Worm (Caenorhabditis elegans) whole organism, young adult: ENCODE measurements around the gene flp-15.
A peak's percentile ranks its signal among the peaks of the same experiment; 100 is the strongest.

Experiments used
- B0261.1 ChIP-seq: sonication (generic microtip); optimal IDR thresholded peaks from 2 replicates; lab custom pipeline; 2016; ENCODE audit warnings: mild to moderate bottlenecking, missing genetic modification characterization, moderate library complexity, missing compliant biosample characterization
- C17E4.6 ChIP-seq: fragments of 200-800 bp; sonication (Bioruptor generic); IDR thresholded peaks from 2 replicates; pipeline ENCODE4 v1.3.6; 2022; ENCODE audit warnings: missing genetic modification reagents, missing genetic modification characterization, missing compliant biosample characterization
- F10E7.11 ChIP-seq: sonication (generic microtip); optimal IDR thresholded peaks from 2 replicates; lab custom pipeline; 2017; ENCODE audit warnings: mild to moderate bottlenecking, missing genetic modification characterization, moderate library complexity, missing compliant biosample characterization
- F22D6.2 ChIP-seq: sonication (generic microtip); optimal IDR thresholded peaks from 2 replicates; lab custom pipeline; 2016; ENCODE audit warnings: mild to moderate bottlenecking, missing genetic modification characterization, missing compliant biosample characterization
- F23B12.7 ChIP-seq: sonication (generic microtip); optimal IDR thresholded peaks from 2 replicates; lab custom pipeline; 2017; ENCODE audit warnings: missing genetic modification characterization, mild to moderate bottlenecking, missing compliant biosample characterization, antibody characterized with exemption, moderate library complexity; ENCODE audit not compliant: insufficient read depth
- F39B2.1 ChIP-seq: fragments of 200-800 bp; sonication (Bioruptor generic); IDR thresholded peaks from 2 replicates; pipeline ENCODE4 v1.3.6; 2022; ENCODE audit warnings: missing genetic modification reagents, missing genetic modification characterization, missing compliant biosample characterization
- F52B5.7 ChIP-seq: sonication (generic microtip); optimal IDR thresholded peaks from 2 replicates; lab custom pipeline; 2016; ENCODE audit warnings: mild to moderate bottlenecking, missing genetic modification characterization, missing compliant biosample characterization
- F57C9.4 ChIP-seq: sonication (generic microtip); optimal IDR thresholded peaks from 2 replicates; lab custom pipeline; 2017; ENCODE audit warnings: mild to moderate bottlenecking, missing genetic modification characterization, missing compliant biosample characterization
- K11D2.4 ChIP-seq: fragments of 200-800 bp; sonication (Bioruptor generic); IDR thresholded peaks from 2 replicates; pipeline ENCODE4 v1.3.6; 2022; ENCODE audit warnings: missing genetic modification reagents, missing genetic modification characterization, missing compliant biosample characterization
- T07F8.4 ChIP-seq: sonication (generic microtip); optimal IDR thresholded peaks from 2 replicates; lab custom pipeline; 2016; ENCODE audit warnings: mild to moderate bottlenecking, missing genetic modification characterization, moderate library complexity, missing compliant biosample characterization
- T26A5.8 ChIP-seq: sonication (generic microtip); optimal IDR thresholded peaks from 2 replicates; lab custom pipeline; 2016; ENCODE audit warnings: missing genetic modification characterization, missing compliant biosample characterization
- Y56A3A.18 ChIP-seq: fragments of 200-800 bp; sonication (Bioruptor generic); IDR thresholded peaks from 2 replicates; pipeline ENCODE4 v1.3.6; 2022; ENCODE audit warnings: missing genetic modification reagents, missing genetic modification characterization, missing compliant biosample characterization
- Y67H2A.10 ChIP-seq: fragments of 200-800 bp; sonication (Bioruptor generic); conservative IDR thresholded peaks from 2 replicates; pipeline ENCODE4 v1.3.6; 2022; ENCODE audit warnings: missing genetic modification reagents, missing genetic modification characterization, missing compliant biosample characterization
- aptf-2 ChIP-seq: fragments of 200-800 bp; sonication (Bioruptor generic); conservative IDR thresholded peaks from 2 replicates; pipeline ENCODE4 v1.3.6; 2022; ENCODE audit warnings: missing genetic modification reagents, missing genetic modification characterization, missing compliant biosample characterization
- athp-1 ChIP-seq: sonication (generic microtip); optimal IDR thresholded peaks from 2 replicates; lab custom pipeline; 2017; ENCODE audit warnings: mild to moderate bottlenecking, missing genetic modification characterization, missing compliant biosample characterization
- attf-5 ChIP-seq: fragments of 200-800 bp; sonication (Bioruptor generic); optimal IDR thresholded peaks from 2 replicates; lab custom pipeline; 2018; ENCODE audit warnings: mild to moderate bottlenecking, missing genetic modification characterization, missing compliant biosample characterization
- bed-1 ChIP-seq: fragments of 200-800 bp; sonication (Bioruptor generic); IDR thresholded peaks from 2 replicates; pipeline ENCODE4 v1.3.6; 2022; ENCODE audit warnings: missing genetic modification reagents, missing genetic modification characterization, missing compliant biosample characterization
- ceh-27 ChIP-seq: fragments of 200-800 bp; sonication (Bioruptor generic); optimal IDR thresholded peaks from 2 replicates; lab custom pipeline; 2018; ENCODE audit warnings: mild to moderate bottlenecking, missing genetic modification characterization, moderate library complexity, missing compliant biosample characterization
- ceh-58 ChIP-seq: fragments of 200-800 bp; sonication (Bioruptor generic); IDR thresholded peaks from 2 replicates; pipeline ENCODE4 v1.3.6; 2022; ENCODE audit warnings: missing genetic modification characterization, missing compliant biosample characterization
- ceh-79 ChIP-seq: sonication (generic microtip); optimal IDR thresholded peaks from 2 replicates; lab custom pipeline; 2017; ENCODE audit warnings: mild to moderate bottlenecking, missing genetic modification characterization, missing compliant biosample characterization
- ceh-91 ChIP-seq: fragments of 200-800 bp; sonication (Bioruptor generic); IDR thresholded peaks from 2 replicates; pipeline ENCODE4 v1.3.6; 2022; ENCODE audit warnings: missing genetic modification reagents, missing genetic modification characterization, missing compliant biosample characterization
- die-1 ChIP-seq: sonication (generic microtip); optimal IDR thresholded peaks from 2 replicates; lab custom pipeline; 2016; ENCODE audit warnings: missing genotype, mild to moderate bottlenecking, missing genetic modification characterization, missing compliant biosample characterization
- dox-1 ChIP-seq: fragments of 200-800 bp; sonication (Bioruptor generic); IDR thresholded peaks from 2 replicates; pipeline ENCODE4 v1.3.6; 2022; ENCODE audit warnings: missing genetic modification reagents, missing genetic modification characterization, missing compliant biosample characterization
- fkh-3 ChIP-seq: sonication (generic microtip); optimal IDR thresholded peaks from 2 replicates; lab custom pipeline; 2016; ENCODE audit warnings: mild to moderate bottlenecking, missing genetic modification characterization, missing compliant biosample characterization
- gei-17 ChIP-seq: fragments of 200-800 bp; sonication (Bioruptor generic); optimal IDR thresholded peaks from 2 replicates; lab custom pipeline; 2018; ENCODE audit warnings: mild to moderate bottlenecking, missing genetic modification characterization, missing compliant biosample characterization
- hlh-12 ChIP-seq: sonication (generic microtip); optimal IDR thresholded peaks from 2 replicates; lab custom pipeline; 2016; ENCODE audit warnings: missing genetic modification characterization, missing compliant biosample characterization
- let-526 ChIP-seq: fragments of 200-800 bp; sonication (Bioruptor generic); IDR thresholded peaks from 2 replicates; pipeline ENCODE4 v1.3.6; 2022; ENCODE audit warnings: missing genetic modification reagents, missing genetic modification characterization, missing compliant biosample characterization
- lin-26 ChIP-seq: fragments of 200-800 bp; sonication (Bioruptor generic); IDR thresholded peaks from 2 replicates; pipeline ENCODE4 v1.3.6; 2022; ENCODE audit warnings: missing genetic modification reagents, missing genetic modification characterization, missing compliant biosample characterization
- lin-40 ChIP-seq: sonication (generic microtip); optimal IDR thresholded peaks from 2 replicates; lab custom pipeline; 2016; ENCODE audit warnings: missing genetic modification characterization, mild to moderate bottlenecking, missing compliant biosample characterization, missing genotype, missing genetic modification reagents
- lin-54 ChIP-seq: fragments of 200-800 bp; sonication (Bioruptor generic); optimal IDR thresholded peaks from 2 replicates; lab custom pipeline; 2018; ENCODE audit warnings: mild to moderate bottlenecking, missing genetic modification characterization, missing compliant biosample characterization
- lsl-1 ChIP-seq: fragments of 200-800 bp; sonication (Bioruptor generic); optimal IDR thresholded peaks from 2 replicates; lab custom pipeline; 2018; ENCODE audit warnings: mild to moderate bottlenecking, missing genetic modification characterization, moderate library complexity, missing compliant biosample characterization
- madf-8 ChIP-seq: fragments of 200-800 bp; sonication (Bioruptor generic); conservative IDR thresholded peaks from 2 replicates; pipeline ENCODE4 v1.3.6; 2022; ENCODE audit warnings: missing genetic modification reagents, missing genetic modification characterization, missing compliant biosample characterization
- mel-28 ChIP-seq: sonication (generic microtip); optimal IDR thresholded peaks from 2 replicates; lab custom pipeline; 2016; ENCODE audit warnings: borderline replicate concordance, mild to moderate bottlenecking, missing genetic modification characterization, missing compliant biosample characterization
- nhr-179 ChIP-seq: sonication (generic microtip); optimal IDR thresholded peaks from 2 replicates; lab custom pipeline; 2016; ENCODE audit warnings: mild to moderate bottlenecking, missing genetic modification characterization, missing compliant biosample characterization
- pbrm-1 ChIP-seq: fragments of 200-800 bp; sonication (Bioruptor generic); IDR thresholded peaks from 2 replicates; pipeline ENCODE4 v1.3.6; 2022; ENCODE audit warnings: missing genetic modification reagents, missing genetic modification characterization, missing compliant biosample characterization
- sdz-38 ChIP-seq: sonication (generic microtip); optimal IDR thresholded peaks from 2 replicates; lab custom pipeline; 2016; ENCODE audit warnings: missing genotype, missing genetic modification characterization, missing compliant biosample characterization
- sea-2 ChIP-seq: fragments of 200-800 bp; sonication (Bioruptor generic); IDR thresholded peaks from 2 replicates; pipeline ENCODE4 v1.3.6; 2022; ENCODE audit warnings: missing genetic modification characterization, missing compliant biosample characterization
- snpc-3.4 ChIP-seq: sonication (generic microtip); optimal IDR thresholded peaks from 2 replicates; lab custom pipeline; 2017; ENCODE audit warnings: missing genetic modification characterization, mild to moderate bottlenecking, missing compliant biosample characterization, antibody characterized with exemption, moderate library complexity, missing genotype, missing genetic modification reagents
- somi-1 ChIP-seq: fragments of 200-800 bp; sonication (Bioruptor generic); optimal IDR thresholded peaks from 2 replicates; lab custom pipeline; 2018; ENCODE audit warnings: mild to moderate bottlenecking, missing genetic modification characterization, missing compliant biosample characterization
- sptf-2 ChIP-seq: fragments of 200-800 bp; sonication (Bioruptor generic); optimal IDR thresholded peaks from 2 replicates; lab custom pipeline; 2018; ENCODE audit warnings: mild to moderate bottlenecking, missing genetic modification characterization, missing compliant biosample characterization
- tbp1 ChIP-seq: fragments of 200-800 bp; sonication (Bioruptor generic); optimal IDR thresholded peaks from 2 replicates; lab custom pipeline; 2018; ENCODE audit warnings: mild to moderate bottlenecking, missing genetic modification characterization, missing compliant biosample characterization
- xnd-1 ChIP-seq: sonication (generic microtip); optimal IDR thresholded peaks from 2 replicates; lab custom pipeline; 2016; ENCODE audit warnings: missing genotype, missing genetic modification reagents, missing genetic modification characterization, missing compliant biosample characterization
- ztf-18 ChIP-seq: sonication (generic microtip); optimal IDR thresholded peaks from 2 replicates; lab custom pipeline; 2016; ENCODE audit warnings: missing genotype, mild to moderate bottlenecking, missing genetic modification characterization, missing compliant biosample characterization
- ztf-25 ChIP-seq: fragments of 200-800 bp; sonication (Bioruptor generic); IDR thresholded peaks from 2 replicates; pipeline ENCODE4 v1.3.6; 2022; ENCODE audit warnings: missing genetic modification reagents, missing genetic modification characterization, missing compliant biosample characterization
- ztf-6 ChIP-seq: fragments of 200-800 bp; sonication (Bioruptor generic); IDR thresholded peaks from 2 replicates; pipeline ENCODE4 v1.3.6; 2022; ENCODE audit warnings: missing genetic modification reagents, missing genetic modification characterization, missing compliant biosample characterization

Gene flp-15

DNA sequence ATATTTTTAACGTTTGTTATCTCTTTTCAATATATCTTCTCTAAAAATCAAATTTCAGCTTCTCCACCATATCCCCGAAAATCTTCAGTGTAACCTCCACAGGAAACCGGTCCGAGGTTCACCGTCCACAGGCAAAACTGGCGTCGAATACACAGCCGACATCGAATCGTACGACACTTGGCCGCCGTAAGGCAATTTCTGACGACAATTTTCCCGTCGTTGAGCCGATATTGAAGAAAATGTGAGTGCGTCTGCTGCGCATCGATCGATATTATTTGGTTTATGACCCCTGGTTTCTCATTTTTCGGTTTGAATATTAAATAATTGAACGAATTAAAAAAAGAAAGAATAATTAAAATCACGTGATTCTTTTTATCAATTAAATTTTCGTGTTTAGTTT, 19.6 kb upstream of the flp-15 start, which contains the start of gene cul-2:
cul-2 (plus strand) TSS at position 59 of the 400 bp plus-strand sequence.
- no peak for TF ChIP-seq F52B5.7 (tag; lab: Kevin White, UChicago)
- TF ChIP-seq F39B2.1 (GFP tag; lab: Robert Waterston, UW) = no peak
- no peak for TF ChIP-seq lin-40 (tag; lab: Kevin White, UChicago)
- TF ChIP-seq F23B12.7 (tag; lab: Kevin White, UChicago) = no peak
- TF ChIP-seq let-526 (GFP tag; lab: Robert Waterston, UW) = no peak
- TF ChIP-seq mel-28 (tag; lab: Kevin White, UChicago) = no peak
- TF ChIP-seq lin-54 (GFP tag; lab: Kevin White, UChicago) = no peak

DNA sequence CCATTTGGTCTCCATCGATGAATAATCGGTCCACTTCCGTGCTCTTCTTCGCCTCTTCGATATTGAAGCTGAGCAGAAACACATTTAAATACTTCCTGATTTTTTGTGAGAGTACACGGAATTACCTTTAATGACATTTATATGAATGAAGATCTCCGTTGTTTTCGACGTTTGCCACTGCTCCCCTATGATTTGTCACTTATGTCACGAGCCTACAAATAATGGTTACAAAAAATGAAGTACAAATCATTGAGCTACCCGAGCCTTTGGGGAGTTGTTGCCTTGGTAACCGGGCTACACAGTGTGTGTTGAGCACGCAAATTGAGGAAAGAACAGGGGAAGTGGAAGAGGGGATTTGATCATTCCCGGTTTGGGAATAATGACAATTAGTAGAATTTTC, 18.7 kb upstream of the flp-15 start, which contains the start of gene dyf-2:
dyf-2 (minus strand) TSS at position 137 of the 400 bp plus-strand sequence.
- no peak for TF ChIP-seq K11D2.4 (GFP tag; lab: Robert Waterston, UW)
- TF ChIP-seq F22D6.2 (tag; lab: Kevin White, UChicago) = no peak
- TF ChIP-seq lin-26 (GFP tag; lab: Robert Waterston, UW) = no peak
- TF ChIP-seq T07F8.4 (tag; lab: Kevin White, UChicago) = no peak
- TF ChIP-seq die-1 (tag; lab: Kevin White, UChicago) = no peak
- no peak for TF ChIP-seq Y67H2A.10
- TF ChIP-seq tbp1 (GFP tag; lab: Kevin White, UChicago) = no peak
- no peak for TF ChIP-seq aptf-2
- TF ChIP-seq let-526 (GFP tag; lab: Robert Waterston, UW) = no peak
- no peak for TF ChIP-seq sea-2 (GFP tag; lab: Robert Waterston, UW)

DNA sequence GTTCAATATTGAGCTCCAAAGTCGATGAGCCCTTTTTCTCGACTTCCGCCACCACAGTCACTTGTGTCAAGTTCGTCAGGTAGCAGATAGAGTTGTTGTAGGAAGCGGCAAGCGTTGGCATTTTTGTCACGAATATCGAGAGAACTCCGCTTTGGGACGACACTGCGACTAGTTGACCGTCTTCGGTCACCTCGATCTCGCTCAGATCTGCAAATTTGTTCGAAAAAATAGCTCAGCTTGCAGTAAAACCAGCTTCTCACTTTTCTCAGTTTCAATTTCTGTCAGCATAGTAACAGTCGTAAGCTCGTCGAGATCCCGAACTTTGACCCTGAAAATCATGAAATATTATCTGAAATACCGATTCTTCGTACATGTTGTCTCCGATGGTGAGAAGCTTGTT, 16.6 kb upstream of the flp-15 start:
- TF ChIP-seq sdz-38 (tag; lab: Kevin White, UChicago) = no peak
- no peak for TF ChIP-seq F57C9.4 (tag; lab: Kevin White, UChicago)
- no peak for TF ChIP-seq ztf-6 (GFP tag; lab: Robert Waterston, UW)
- no peak for TF ChIP-seq Y56A3A.18 (GFP tag; lab: Robert Waterston, UW)
- no peak for TF ChIP-seq lin-54 (GFP tag; lab: Kevin White, UChicago)
- no peak for TF ChIP-seq C17E4.6 (GFP tag; lab: Robert Waterston, UW)
- TF ChIP-seq hlh-12 (tag; lab: Kevin White, UChicago) = no peak
- no peak for TF ChIP-seq F23B12.7 (tag; lab: Kevin White, UChicago)
- TF ChIP-seq F10E7.11 (tag; lab: Kevin White, UChicago) = no peak
- TF ChIP-seq aptf-2 = no peak
- no peak for TF ChIP-seq ztf-25 (GFP tag; lab: Robert Waterston, UW)
- no peak for TF ChIP-seq lsl-1
- TF ChIP-seq ceh-58 = no peak
- TF ChIP-seq ceh-79 (tag; lab: Kevin White, UChicago) = no peak
- no peak for TF ChIP-seq attf-5 (GFP tag; lab: Kevin White, UChicago)

DNA sequence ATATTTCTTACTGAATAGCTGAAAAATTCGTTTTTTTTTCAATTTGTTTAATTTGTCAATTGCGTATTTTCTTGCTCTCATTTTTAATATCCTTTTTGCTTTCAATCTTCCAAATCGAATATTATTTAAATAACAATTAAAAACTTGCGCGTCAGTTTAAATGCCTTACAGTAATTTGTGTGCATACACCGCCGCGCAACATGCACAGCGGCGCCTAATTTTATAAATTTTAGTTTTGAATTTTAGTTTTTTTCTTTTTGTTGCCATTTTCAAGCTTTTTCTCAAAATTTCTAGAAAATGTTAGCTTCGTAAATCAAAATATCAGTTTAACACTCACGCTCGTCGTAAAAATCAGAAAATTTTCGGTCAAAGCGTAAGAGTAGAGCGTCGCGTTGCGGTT, 15.6 kb upstream of the flp-15 start:
- TF ChIP-seq fkh-3 (no peak), pbrm-1 (GFP tag; lab: Robert Waterston, UW) (no peak), sptf-2 (GFP tag; lab: Kevin White, UChicago) (no peak), die-1 (tag; lab: Kevin White, UChicago) (no peak), bed-1 (GFP tag; lab: Robert Waterston, UW) (no peak), athp-1 (tag; lab: Kevin White, UChicago) (no peak), nhr-179 (tag; lab: Kevin White, UChicago) (no peak), dox-1 (GFP tag; lab: Robert Waterston, UW) (no peak), madf-8 (GFP tag; lab: Robert Waterston, UW) (peak; percentile 51; the same call in 1 of the 2 replicates), aptf-2 (no peak), B0261.1 (tag; lab: Kevin White, UChicago) (no peak), snpc-3.4 (tag; lab: Kevin White, UChicago) (peak; percentile 23), T26A5.8 (tag; lab: Kevin White, UChicago) (no peak), ceh-91 (GFP tag; lab: Robert Waterston, UW) (peak; percentile 24; the same call in 1 of the 2 replicates), xnd-1 (tag; lab: Kevin White, UChicago) (peak; percentile 54), gei-17 (GFP tag; lab: Kevin White, UChicago) (no peak), somi-1 (GFP tag; lab: Kevin White, UChicago) (no peak), ztf-18 (no peak), ceh-27 (GFP tag; lab: Kevin White, UChicago) (no peak)
